Fruit fly (Drosophila melanogaster): ENCODE data around the gene CG10973.

DNA sequence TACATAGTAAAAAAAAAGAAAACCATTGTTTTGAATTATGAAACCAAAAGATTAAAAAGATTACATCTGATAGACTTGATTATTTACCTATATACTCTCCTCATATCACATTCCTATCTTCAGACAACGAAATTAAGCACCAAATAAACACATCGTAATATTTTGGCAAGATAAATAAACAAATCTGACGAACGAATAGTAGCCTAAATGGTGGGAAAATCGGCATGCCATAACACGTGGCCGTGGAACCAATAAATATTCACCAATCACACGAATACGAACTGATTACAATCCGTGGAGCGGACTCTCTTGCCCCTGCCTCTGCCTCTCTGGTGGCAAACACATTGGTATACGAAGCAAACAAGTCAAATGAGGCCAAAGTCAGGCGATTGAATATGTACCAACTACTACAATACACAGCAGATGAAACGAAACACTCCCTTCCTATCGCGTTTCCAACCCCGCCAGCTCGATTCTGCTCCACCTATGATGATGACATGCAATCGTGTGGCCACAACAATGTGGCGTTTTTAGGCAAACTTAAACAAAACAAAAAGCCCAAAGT, 41.6 kb upstream of the CG10973 start:
- TF ChIP-seq pan (optimal IDR thresholded peaks at IDR 0.05): no peak
- TF ChIP-seq usp (GFP tag; optimal IDR thresholded peaks at IDR 0.05): no peak
- TF ChIP-seq tai (GFP tag; optimal IDR thresholded peaks at IDR 0.05): no peak
- no peak for TF ChIP-seq h (GFP tag; optimal IDR thresholded peaks at IDR 0.05)
- no peak for TF ChIP-seq OdsH (GFP tag; optimal IDR thresholded peaks at IDR 0.05)

Measured in whole organism, wandering third instar larva.